Fruit fly (Drosophila melanogaster) whole organism: ENCODE measurements around the gene CG34299.

Source experiments
- CG8478 ChIP-seq: fragments of >200 bp; optimal IDR thresholded peaks from 2 replicates; lab custom pipeline; 2018; ENCODE audit warnings: inconsistent platforms
- Dll ChIP-seq: fragments of >200 bp; optimal IDR thresholded peaks from 2 replicates; lab custom pipeline; 2017
- EcR ChIP-seq, 2 experiments: fragments of >200 bp; optimal IDR thresholded peaks; 2 replicates each; lab custom pipeline; 2017; ENCODE audit warnings: missing biosample characterization in 2 of 2, missing genetic modification characterization in 2 of 2, missing genetic modification reagents in 2 of 2
- pan ChIP-seq: fragments of >200 bp; optimal IDR thresholded peaks from 2 replicates; lab custom pipeline; 2017
- psq ChIP-seq: fragments of >200 bp; optimal IDR thresholded peaks from 2 replicates; lab custom pipeline; 2017
- usp ChIP-seq: fragments of >200 bp; optimal IDR thresholded peaks from 2 replicates; lab custom pipeline; 2017; ENCODE audit warnings: missing biosample characterization, missing genetic modification characterization, mixed read lengths

CG34299 gene

DNA sequence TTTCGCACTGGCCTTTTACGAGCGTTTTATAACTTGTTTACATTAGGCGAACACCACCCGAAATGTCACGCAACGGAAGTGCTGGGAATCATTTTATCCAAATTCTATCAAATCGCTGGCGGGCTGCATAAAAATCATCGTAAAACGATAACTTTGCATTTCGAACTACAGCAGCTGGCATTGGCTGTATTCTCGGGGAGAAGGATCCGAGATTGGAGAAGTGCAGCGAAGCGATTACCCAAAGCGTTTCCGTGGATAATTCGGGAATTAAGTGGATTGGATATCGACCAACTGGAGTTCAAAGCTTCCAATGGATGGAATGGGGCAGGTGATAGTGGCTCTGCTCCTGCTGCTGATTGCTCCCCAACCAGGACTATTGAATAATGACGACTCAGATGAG is at the start of gene CG34299:
Gene CG34299 (plus strand): TSS at position 301 of the 400 bp plus-strand sequence.
- TF ChIP-seq usp (GFP tag; lab: Kevin White, UChicago) (no peak), pan (lab: Kevin White, UChicago) (no peak), CG8478 (lab: Kevin White, UChicago) (no peak), psq (no peak), Dll (lab: Kevin White, UChicago) (no peak), EcR (GFP tag; optimal IDR thresholded peaks at IDR 0.05; lab: Kevin White, UChicago) (no peak)

DNA sequence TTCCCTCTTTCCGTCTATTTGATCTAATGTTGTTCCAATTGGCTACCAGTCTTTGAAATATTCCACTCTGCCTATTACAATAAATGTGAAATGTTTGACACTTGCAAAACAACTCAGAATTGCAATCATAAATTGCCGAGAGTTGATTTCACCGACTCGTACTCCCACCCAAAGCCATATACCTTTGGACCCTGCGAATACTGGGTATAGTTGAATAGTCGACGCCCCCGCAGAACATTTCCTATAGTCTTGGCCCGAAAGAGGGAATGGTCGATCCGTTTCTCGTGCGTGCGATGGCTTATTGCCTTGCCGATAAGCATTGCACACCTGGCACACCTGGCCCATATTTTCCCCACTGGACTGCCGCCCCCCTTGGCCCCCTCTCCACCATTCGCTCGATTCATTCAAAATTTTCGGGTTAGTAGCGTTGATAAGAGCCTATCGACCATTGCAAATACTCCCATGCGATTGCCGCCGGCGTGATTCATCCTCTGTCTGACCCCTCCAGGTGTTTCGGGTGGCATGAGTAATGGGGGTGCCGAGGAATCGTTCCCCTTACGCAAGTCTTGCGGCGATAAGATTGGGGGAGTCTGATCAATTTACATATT is 49.2 kb upstream of the CG34299 start:
- TF ChIP-seq pan (lab: Kevin White, UChicago), result no peak
- TF ChIP-seq psq, result no peak
- no peak for TF ChIP-seq usp (GFP tag; lab: Kevin White, UChicago)
- no peak for TF ChIP-seq EcR (GFP tag; optimal IDR thresholded peaks at IDR 0.05; lab: Kevin White, UChicago)
- no peak for TF ChIP-seq Dll (lab: Kevin White, UChicago)
- no peak for TF ChIP-seq CG8478 (lab: Kevin White, UChicago)

DNA sequence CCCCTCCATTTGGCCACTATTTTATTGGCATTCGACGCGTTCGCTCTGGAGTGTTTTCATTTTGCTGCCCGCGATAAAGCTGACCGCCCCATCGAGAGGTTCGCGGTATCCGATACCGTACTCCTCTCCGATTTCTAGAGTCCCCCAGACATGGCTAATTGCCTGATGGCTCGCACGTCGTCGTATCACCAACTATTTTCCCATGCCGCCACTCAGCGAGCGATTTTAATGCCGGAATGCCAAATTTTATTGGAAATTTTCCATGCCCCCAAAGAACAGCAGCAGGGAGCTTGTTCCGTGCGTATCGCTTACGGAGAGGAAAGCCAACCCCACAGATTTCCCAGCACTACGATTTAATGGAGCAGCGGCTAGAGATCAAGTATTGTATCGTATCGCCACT is 48.3 kb upstream of the CG34299 start:
- TF ChIP-seq psq (no peak), pan (lab: Kevin White, UChicago) (no peak), usp (GFP tag; lab: Kevin White, UChicago) (no peak), EcR (GFP tag; optimal IDR thresholded peaks at IDR 0.05; lab: Kevin White, UChicago) (no peak), Dll (lab: Kevin White, UChicago) (no peak), CG8478 (lab: Kevin White, UChicago) (no peak)

- TF ChIP-seq EcR (GFP tag; optimal IDR thresholded peaks at IDR 0.05; lab: Kevin White, UChicago) (no peak), psq (no peak), CG8478 (lab: Kevin White, UChicago) (no peak), pan (lab: Kevin White, UChicago) (no peak), usp (GFP tag; lab: Kevin White, UChicago) (no peak), Dll (lab: Kevin White, UChicago) (no peak)
These were observed 46.6 kb upstream of the CG34299 start, which contains the start of gene CG9743 for dm6 chr3R:30202898-30203103. CG9743 (minus strand) TSS chr3R:30202998.

- TF ChIP-seq pan (lab: Kevin White, UChicago) (no peak), usp (GFP tag; lab: Kevin White, UChicago) (no peak), EcR (GFP tag; optimal IDR thresholded peaks at IDR 0.05; lab: Kevin White, UChicago) (no peak), CG8478 (lab: Kevin White, UChicago) (no peak), psq (no peak), Dll (lab: Kevin White, UChicago) (no peak)
These were observed 46.0 kb upstream of the CG34299 start for dm6 chr3R:30203104-30203986.

DNA sequence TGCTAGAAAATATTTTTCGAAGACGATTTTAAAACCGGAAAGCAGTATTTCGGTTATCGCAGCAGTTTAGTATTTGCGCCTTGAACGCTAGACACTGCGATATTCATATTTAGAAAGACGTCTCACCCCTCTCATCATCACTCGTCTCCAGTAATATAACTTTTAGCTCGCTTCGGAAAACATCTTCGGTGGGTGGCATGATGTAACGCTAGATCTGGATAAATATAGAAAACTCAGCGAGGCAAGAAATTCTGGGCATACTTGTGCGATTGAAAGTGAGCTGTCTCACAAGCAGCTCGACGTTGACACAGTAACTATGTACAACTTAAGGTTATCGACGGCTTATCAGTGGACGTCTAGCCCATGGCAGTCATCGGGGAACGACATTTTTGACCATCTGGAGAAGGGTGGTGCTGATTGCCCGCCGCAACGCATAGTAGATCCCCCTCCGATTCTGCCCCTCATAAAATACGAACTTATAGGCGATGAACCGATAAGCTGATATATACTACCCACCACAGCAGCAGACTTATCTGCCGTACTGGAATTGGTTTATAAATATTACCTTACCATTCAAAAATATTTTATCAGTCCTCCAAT is 45.3 kb upstream of the CG34299 start:
- no peak for TF ChIP-seq pan (lab: Kevin White, UChicago)
- no peak for TF ChIP-seq CG8478 (lab: Kevin White, UChicago)
- TF ChIP-seq EcR (GFP tag; optimal IDR thresholded peaks at IDR 0.05; lab: Kevin White, UChicago), result no peak
- TF ChIP-seq usp (GFP tag; lab: Kevin White, UChicago), result no peak
- no peak for TF ChIP-seq psq
- no peak for TF ChIP-seq Dll (lab: Kevin White, UChicago)

DNA sequence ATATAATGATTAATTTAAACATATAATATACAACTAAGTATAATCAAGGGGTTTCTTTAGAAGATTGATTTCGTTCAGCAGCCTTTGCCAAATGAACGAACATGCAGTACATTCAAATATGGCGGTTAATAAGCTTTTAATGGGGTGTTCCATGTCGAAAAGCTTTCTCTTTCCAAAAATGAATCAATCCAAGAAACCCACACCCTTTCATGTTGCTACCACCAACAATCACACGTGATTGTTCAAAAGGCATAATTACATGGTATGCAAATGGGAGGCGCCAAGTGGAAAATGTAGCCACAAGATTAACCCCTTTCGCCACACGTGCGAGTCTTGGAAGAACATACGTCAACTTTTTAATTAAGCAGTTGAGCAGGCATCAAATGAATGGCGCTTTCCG is 43.4 kb upstream of the CG34299 start:
- TF ChIP-seq psq (no peak), Dll (lab: Kevin White, UChicago) (no peak), CG8478 (lab: Kevin White, UChicago) (no peak), pan (lab: Kevin White, UChicago) (no peak), EcR (GFP tag; optimal IDR thresholded peaks at IDR 0.05; lab: Kevin White, UChicago) (no peak), usp (GFP tag; lab: Kevin White, UChicago) (no peak)

DNA sequence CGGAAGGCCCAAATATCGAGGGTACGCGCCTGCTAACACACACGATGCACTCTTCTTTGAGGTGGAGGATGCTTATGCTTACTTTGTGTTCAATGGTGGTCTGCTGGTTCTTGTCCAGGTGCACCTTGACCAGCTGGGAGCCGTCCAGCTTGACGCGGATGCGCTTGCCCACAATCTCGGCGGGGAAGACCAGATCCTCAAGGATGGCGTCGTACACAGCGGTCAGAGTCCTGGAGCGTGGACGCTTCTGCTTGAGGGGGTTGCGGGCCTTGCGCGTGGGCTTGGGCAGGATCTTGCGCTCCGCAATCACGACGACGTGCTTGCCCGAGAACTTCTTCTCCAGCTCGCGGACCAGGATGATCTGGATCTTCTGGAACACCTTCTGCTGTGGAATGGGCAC is 41.4 kb upstream of the CG34299 start:
- TF ChIP-seq psq (no peak), EcR (GFP tag; optimal IDR thresholded peaks at IDR 0.05; lab: Kevin White, UChicago) (no peak), pan (lab: Kevin White, UChicago) (no peak)

dm6 chr3R:30208766-30209484 is 40.5 kb upstream of the CG34299 start, which contains the start of gene RpS7:
RpS7 (minus strand) TSS chr3R:30209020.
- TF ChIP-seq EcR (GFP tag; optimal IDR thresholded peaks at IDR 0.05; lab: Kevin White, UChicago) (no peak), usp (GFP tag; lab: Kevin White, UChicago) (no peak), pan (lab: Kevin White, UChicago) (no peak), Dll (lab: Kevin White, UChicago) (no peak), psq (no peak), CG8478 (lab: Kevin White, UChicago) (no peak)

dm6 chr3R:30209648-30210047 is 39.7 kb upstream of the CG34299 start, which contains the start of gene Anp:
Anp (plus strand) TSS chr3R:30209948.
- TF ChIP-seq CG8478 (lab: Kevin White, UChicago) (no peak), EcR (GFP tag; optimal IDR thresholded peaks at IDR 0.05; lab: Kevin White, UChicago) (no peak), Dll (lab: Kevin White, UChicago) (no peak), psq (no peak), pan (lab: Kevin White, UChicago) (no peak), usp (GFP tag; lab: Kevin White, UChicago) (no peak)

dm6 chr3R:30210560-30210959 is 38.8 kb upstream of the CG34299 start, which contains the start of gene CecA1:
CecA1 (plus strand) TSS chr3R:30210874.
- TF ChIP-seq psq, result no peak
- TF ChIP-seq pan (lab: Kevin White, UChicago), result no peak
- TF ChIP-seq CG8478 (lab: Kevin White, UChicago), result no peak
- TF ChIP-seq Dll (lab: Kevin White, UChicago), result no peak
- TF ChIP-seq EcR (GFP tag; optimal IDR thresholded peaks at IDR 0.05; lab: Kevin White, UChicago), result no peak
- no peak for TF ChIP-seq usp (GFP tag; lab: Kevin White, UChicago)
